Worm (Caenorhabditis elegans) whole organism, L3 larva: ENCODE measurements around the gene M151.7.

Experiments
- R02D3.7 ChIP-seq: fragments of 150-350 bp; optimal IDR thresholded peaks from 2 replicates; lab custom pipeline; 2014; ENCODE audit warnings: missing biosample characterization, missing genetic modification characterization
- aly-2 ChIP-seq: fragments of 150-350 bp; optimal IDR thresholded peaks from 2 replicates; lab custom pipeline; 2014; ENCODE audit warnings: missing biosample characterization, missing genetic modification characterization
- ceh-82 ChIP-seq: fragments of 150-350 bp; optimal IDR thresholded peaks from 2 replicates; lab custom pipeline; 2014; ENCODE audit warnings: missing biosample characterization, missing genetic modification characterization
- daf-12 ChIP-seq: fragments of 150-350 bp; optimal IDR thresholded peaks from 2 replicates; lab custom pipeline; 2014; ENCODE audit warnings: missing biosample characterization, missing genetic modification reagents, missing genetic modification characterization
- elt-2 ChIP-seq: sonication (generic microtip); optimal IDR thresholded peaks from 2 replicates; lab custom pipeline; 2016; ENCODE audit warnings: missing genetic modification reagents, mild to moderate bottlenecking, missing genetic modification characterization, missing compliant biosample characterization
- elt-3 ChIP-seq, 3 experiments: fragments of 150-350 bp in 1 of 3; sonication (generic microtip) in 2 of 3; optimal IDR thresholded peaks; 2 replicates in 2 of 3; 4 replicates in 1 of 3; lab custom pipeline; 2014 to 2017; ENCODE audit warnings: missing biosample characterization in 3 of 3, missing genetic modification characterization in 3 of 3
- fkh-2 ChIP-seq: fragments of 150-350 bp; optimal IDR thresholded peaks from 2 replicates; lab custom pipeline; 2014; ENCODE audit warnings: missing biosample characterization, missing genetic modification reagents, missing genetic modification characterization
- fos-1 ChIP-seq: fragments of 150-350 bp; optimal IDR thresholded peaks from 2 replicates; lab custom pipeline; 2014; ENCODE audit warnings: missing biosample characterization, missing genetic modification characterization
- lin-15B ChIP-seq: fragments of 150-350 bp; optimal IDR thresholded peaks from 2 replicates; lab custom pipeline; 2014; ENCODE audit warnings: missing biosample characterization, missing genetic modification characterization
- nhr-25 ChIP-seq: sonication (generic microtip); optimal IDR thresholded peaks from 2 replicates; lab custom pipeline; 2017; ENCODE audit warnings: missing biosample characterization, missing genetic modification characterization
- nhr-76 ChIP-seq: fragments of 150-350 bp; sonication (generic microtip); optimal IDR thresholded peaks from 5 replicates; lab custom pipeline; 2014; ENCODE audit warnings: missing biosample characterization, missing genetic modification characterization
- skn-1 ChIP-seq: fragments of 150-350 bp; optimal IDR thresholded peaks from 2 replicates; lab custom pipeline; 2014; ENCODE audit warnings: missing biosample characterization, missing genetic modification characterization
- unc-39 ChIP-seq: sonication (generic microtip); optimal IDR thresholded peaks from 4 replicates; lab custom pipeline; 2017; ENCODE audit warnings: missing biosample characterization, missing genetic modification characterization
- ztf-4 ChIP-seq: fragments of 150-350 bp; optimal IDR thresholded peaks from 2 replicates; lab custom pipeline; 2014; ENCODE audit warnings: missing biosample characterization, missing genetic modification characterization

Gene M151.7

DNA sequence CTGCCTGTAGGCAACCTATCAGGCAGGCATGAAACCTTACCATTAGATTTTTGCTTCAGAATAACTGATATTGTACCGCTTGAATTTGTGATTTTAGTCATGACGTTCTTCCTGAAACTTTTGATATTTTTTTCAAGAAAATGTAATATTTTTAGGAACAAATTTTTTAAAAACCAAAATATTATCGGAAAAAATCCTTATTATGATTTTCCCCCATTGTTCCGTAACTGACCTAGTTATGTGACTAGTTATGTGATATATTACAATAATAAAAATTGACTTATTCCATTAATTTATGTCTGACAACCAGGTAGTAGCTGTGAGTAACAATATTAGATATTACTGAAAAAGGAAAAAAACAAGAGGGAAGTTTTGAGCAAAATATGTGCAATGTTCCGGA lies 48.8 kb downstream of the M151.7 start, which contains the start of gene srx-98:
Gene srx-98, minus strand, starts transcription at position 101 of the 400 bp plus-strand sequence.
- TF ChIP-seq elt-2 (tag; lab: Kevin White, UChicago): no peak
- TF ChIP-seq elt-3 (tag; optimal IDR thresholded peaks at IDR 0.05; lab: Kevin White, UChicago): no peak
- TF ChIP-seq unc-39: no peak
- TF ChIP-seq nhr-25: no peak
- TF ChIP-seq aly-2: no peak
- TF ChIP-seq ztf-4 (tag; lab: Kevin White, UChicago): no peak
- no peak for TF ChIP-seq fkh-2

DNA sequence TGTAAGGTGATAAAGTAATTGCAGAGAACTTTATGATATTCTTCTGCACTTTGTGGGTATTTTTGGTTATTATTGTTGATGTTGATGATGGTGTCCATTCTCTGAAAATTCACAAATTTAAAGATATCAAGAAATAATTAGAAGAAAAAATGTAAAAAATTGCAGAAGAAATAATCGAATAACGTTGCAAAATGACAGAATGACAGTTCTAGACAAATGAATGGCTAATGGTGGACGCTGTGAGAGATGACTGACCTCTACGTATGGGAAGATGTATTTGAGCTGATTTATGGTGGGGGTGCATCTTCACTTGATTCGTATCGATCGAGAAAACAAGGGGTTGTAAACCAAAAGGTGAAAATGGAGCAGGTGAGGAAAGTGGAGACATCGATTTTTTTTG lies 51.4 kb downstream of the M151.7 start, which contains the start of gene sea-1:
Gene sea-1, minus strand, starts transcription at position 101 of the 400 bp plus-strand sequence.
- no peak for TF ChIP-seq nhr-76 (tag; lab: Kevin White, UChicago)
- no peak for TF ChIP-seq daf-12 (tag; lab: Kevin White, UChicago)
- no peak for TF ChIP-seq R02D3.7 (tag; lab: Kevin White, UChicago)
- no peak for TF ChIP-seq fos-1 (tag; lab: Kevin White, UChicago)
- TF ChIP-seq fkh-2: no peak
- TF ChIP-seq lin-15B (tag; lab: Kevin White, UChicago): no peak
- TF ChIP-seq elt-3 (tag; optimal IDR thresholded peaks at IDR 0.05; lab: Kevin White, UChicago): no peak
- no peak for TF ChIP-seq ceh-82 (tag; lab: Kevin White, UChicago)
- no peak for TF ChIP-seq skn-1 (tag; lab: Kevin White, UChicago)
